Worm (Caenorhabditis elegans): ENCODE measurements around the gene sri-53.

DNA sequence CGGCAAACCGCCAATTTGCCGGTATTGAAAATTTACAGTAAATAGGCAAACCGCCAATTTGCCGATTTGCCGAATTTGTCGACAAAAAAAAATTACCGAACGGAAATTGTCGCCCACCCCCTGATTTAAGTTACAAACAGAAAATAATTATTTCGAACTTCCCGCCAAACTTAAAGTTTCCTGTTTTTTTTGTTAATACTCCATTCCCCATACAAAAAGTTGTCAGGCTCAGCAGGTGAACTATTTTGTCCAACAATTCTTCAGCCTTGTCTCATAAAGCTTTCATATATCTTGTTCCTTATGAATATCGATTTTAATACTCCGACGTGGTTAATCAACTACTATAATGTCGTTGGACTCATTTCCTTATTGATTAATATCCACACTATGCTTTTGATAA, 996 bp upstream of the sri-53 start, which contains the start of gene sri-50:
- TF ChIP-seq lin-39 (tag; optimal IDR thresholded peaks at IDR 0.05) (no peak), elt-3 (tag; optimal IDR thresholded peaks at IDR 0.05) (no peak), unc-62 (GFP tag; optimal IDR thresholded peaks at IDR 0.05) (no peak), ceh-8 (GFP tag; optimal IDR thresholded peaks at IDR 0.05) (no peak), zag-1 (tag; optimal IDR thresholded peaks at IDR 0.05) (no peak), ceh-82 (tag; optimal IDR thresholded peaks at IDR 0.05) (no peak)
